Fruit fly (Drosophila melanogaster) whole organism: Measurements from ENCODE around the gene Prdm13.
A peak's percentile ranks its signal among the peaks of the same experiment; 100 is the strongest.
"Not testable (repeated sequence)": the region's sequence is repeated elsewhere in the genome, so short reads cannot be mapped to it uniquely, and the experiment has no call there.

Source experiments
- CG8478 ChIP-seq: fragments of >200 bp; optimal IDR thresholded peaks from 2 replicates; lab custom pipeline; 2018; ENCODE audit warnings: inconsistent platforms
- Dll ChIP-seq: fragments of >200 bp; optimal IDR thresholded peaks from 2 replicates; lab custom pipeline; 2017
- EcR ChIP-seq, 2 experiments: fragments of >200 bp; optimal IDR thresholded peaks; 2 replicates each; lab custom pipeline; 2017; ENCODE audit warnings: missing biosample characterization in 2 of 2, missing genetic modification characterization in 2 of 2, missing genetic modification reagents in 2 of 2
- pan ChIP-seq: fragments of >200 bp; optimal IDR thresholded peaks from 2 replicates; lab custom pipeline; 2017
- psq ChIP-seq: fragments of >200 bp; optimal IDR thresholded peaks from 2 replicates; lab custom pipeline; 2017
- usp ChIP-seq: fragments of >200 bp; optimal IDR thresholded peaks from 2 replicates; lab custom pipeline; 2017; ENCODE audit warnings: missing biosample characterization, missing genetic modification characterization, mixed read lengths

Prdm13 gene

dm6 chr3L:6139924-6140574, 22.9 kb upstream of the Prdm13 start, which contains the start of gene Cpr65Av:
Cpr65Av (minus strand) TSS chr3L:6139974.
- TF ChIP-seq usp (no peak), CG8478 (no peak), pan (lab: Kevin White, UChicago) (no peak), Dll (lab: Kevin White, UChicago) (no peak), EcR (GFP tag; optimal IDR thresholded peaks at IDR 0.05; lab: Kevin White, UChicago) (no peak), psq (no peak)

dm6 chr3L:6140771-6141472, 22.0 kb upstream of the Prdm13 start:
- TF ChIP-seq Dll (lab: Kevin White, UChicago), result no peak
- TF ChIP-seq CG8478, result no peak
- TF ChIP-seq pan (lab: Kevin White, UChicago), result no peak
- TF ChIP-seq psq, result no peak
- no peak for TF ChIP-seq EcR (GFP tag; optimal IDR thresholded peaks at IDR 0.05; lab: Kevin White, UChicago)
- TF ChIP-seq usp, result no peak

dm6 chr3L:6141538-6141937, 21.4 kb upstream of the Prdm13 start:
- TF ChIP-seq psq (no peak), CG8478 (no peak), usp (no peak), EcR (GFP tag; optimal IDR thresholded peaks at IDR 0.05; lab: Kevin White, UChicago) (no peak), pan (lab: Kevin White, UChicago) (no peak), Dll (lab: Kevin White, UChicago) (no peak)

- TF ChIP-seq Dll (lab: Kevin White, UChicago) (no peak), pan (lab: Kevin White, UChicago) (no peak), EcR (GFP tag; optimal IDR thresholded peaks at IDR 0.05; lab: Kevin White, UChicago) (no peak), CG8478 (no peak), psq (no peak), usp (no peak)
These were observed 20.6 kb upstream of the Prdm13 start, which contains the start of gene Cpr65Aw for dm6 chr3L:6142313-6142712. Cpr65Aw (minus strand) TSS chr3L:6142413.

- TF ChIP-seq usp, result no peak
- no peak for TF ChIP-seq EcR (GFP tag; optimal IDR thresholded peaks at IDR 0.05; lab: Kevin White, UChicago)
- peak; percentile 37 for TF ChIP-seq Dll (lab: Kevin White, UChicago)
- no peak for TF ChIP-seq pan (lab: Kevin White, UChicago)
These were observed 19.7 kb upstream of the Prdm13 start, which contains the start of gene Lcp65Ad for dm6 chr3L:6143188-6143755. Lcp65Ad (plus strand) TSS chr3L:6143395.

dm6 chr3L:6144769-6145220, 18.1 kb upstream of the Prdm13 start, which contains the start of gene Lcp65Ac:
Lcp65Ac (plus strand) TSS chr3L:6144819.
- TF ChIP-seq CG8478 (no peak), EcR (GFP tag; optimal IDR thresholded peaks at IDR 0.05; lab: Kevin White, UChicago) (no peak), pan (lab: Kevin White, UChicago) (no peak), Dll (lab: Kevin White, UChicago) (no peak), usp (no peak), psq (no peak)

- not testable (repeated sequence) for TF ChIP-seq CG8478; Dll (lab: Kevin White, UChicago); EcR (GFP tag; optimal IDR thresholded peaks at IDR 0.05; lab: Kevin White, UChicago)
These were observed 16.6 kb upstream of the Prdm13 start, which contains the start of gene Lcp65Ab2 for dm6 chr3L:6146374-6146773. Lcp65Ab2 (plus strand) TSS chr3L:6146674.

- TF ChIP-seq pan (lab: Kevin White, UChicago); Dll (lab: Kevin White, UChicago); usp: not testable (repeated sequence)
These were observed 15.0 kb upstream of the Prdm13 start, which contains the start of gene Cpr65Ax1 for dm6 chr3L:6147887-6148286. Cpr65Ax1 (minus strand) TSS chr3L:6147987.

dm6 chr3L:6149248-6149647, 13.7 kb upstream of the Prdm13 start, which contains the start of gene Lcp65Ab1:
Lcp65Ab1 (plus strand) TSS chr3L:6149548.
- TF ChIP-seq CG8478; EcR (GFP tag; optimal IDR thresholded peaks at IDR 0.05; lab: Kevin White, UChicago); usp: not testable (repeated sequence)

- TF ChIP-seq psq; Dll (lab: Kevin White, UChicago); EcR (GFP tag; optimal IDR thresholded peaks at IDR 0.05; lab: Kevin White, UChicago): not testable (repeated sequence)
These were observed 12.1 kb upstream of the Prdm13 start, which contains the start of the genes Cpr65Ax2 and Lcp65Aa for dm6 chr3L:6150757-6151354. Cpr65Ax2 (minus strand) TSS chr3L:6150857. Lcp65Aa (plus strand) TSS chr3L:6151304.

dm6 chr3L:6152531-6152930, 10.4 kb upstream of the Prdm13 start, which contains the start of gene Acp65Aa:
Acp65Aa (minus strand) TSS chr3L:6152745.
- TF ChIP-seq EcR (GFP tag; optimal IDR thresholded peaks at IDR 0.05; lab: Kevin White, UChicago), result no peak
- no peak for TF ChIP-seq psq
- TF ChIP-seq usp, result no peak
- TF ChIP-seq pan (lab: Kevin White, UChicago), result no peak
- TF ChIP-seq CG8478, result no peak
- no peak for TF ChIP-seq Dll (lab: Kevin White, UChicago)

dm6 chr3L:6154951-6155394, 8.0 kb upstream of the Prdm13 start:
- TF ChIP-seq pan (lab: Kevin White, UChicago), result no peak
- TF ChIP-seq psq, result no peak
- TF ChIP-seq EcR (GFP tag; optimal IDR thresholded peaks at IDR 0.05; lab: Kevin White, UChicago), result no peak
- no peak for TF ChIP-seq usp
- no peak for TF ChIP-seq CG8478
- TF ChIP-seq Dll (lab: Kevin White, UChicago), result no peak
